Worm (Caenorhabditis elegans) whole organism, young adult: ENCODE data around the gene T04A6.1.
A peak's percentile ranks its signal among the peaks of the same experiment; 100 is the strongest.

Experiments
- B0035.1 ChIP-seq: sonication (generic microtip); optimal IDR thresholded peaks from 2 replicates; lab custom pipeline; 2016; ENCODE audit warnings: missing genetic modification characterization, mild to moderate bottlenecking, missing compliant biosample characterization, missing genotype, missing genetic modification reagents
- F10E7.11 ChIP-seq: sonication (generic microtip); optimal IDR thresholded peaks from 2 replicates; lab custom pipeline; 2017; ENCODE audit warnings: mild to moderate bottlenecking, missing genetic modification characterization, moderate library complexity, missing compliant biosample characterization
- F39B2.1 ChIP-seq: fragments of 200-800 bp; sonication (Bioruptor generic); IDR thresholded peaks from 2 replicates; pipeline ENCODE4 v1.3.6; 2022; ENCODE audit warnings: missing genetic modification reagents, missing genetic modification characterization, missing compliant biosample characterization
- F55B11.4 ChIP-seq: sonication (generic microtip); optimal IDR thresholded peaks from 2 replicates; lab custom pipeline; 2016; ENCODE audit warnings: missing compliant biosample characterization, missing genetic modification characterization, borderline replicate concordance; ENCODE audit not compliant: insufficient read depth
- K12H6.12 ChIP-seq: fragments of 200-800 bp; sonication (Bioruptor generic); optimal IDR thresholded peaks from 2 replicates; lab custom pipeline; 2018; ENCODE audit warnings: mild to moderate bottlenecking, missing genetic modification characterization, missing compliant biosample characterization
- ama-1 ChIP-seq, 3 experiments: fragments of 150-350 bp in 1 of 3; sonication (generic microtip) in 2 of 3; optimal IDR thresholded peaks; 2 replicates each; lab custom pipeline; 2014 to 2018; ENCODE audit warnings: missing biosample characterization in 2 of 3, missing genetic modification characterization in 2 of 3, missing genetic modification reagents in 2 of 3
- aptf-2 ChIP-seq: fragments of 200-800 bp; sonication (Bioruptor generic); conservative IDR thresholded peaks from 2 replicates; pipeline ENCODE4 v1.3.6; 2022; ENCODE audit warnings: missing genetic modification reagents, missing genetic modification characterization, missing compliant biosample characterization
- ceh-100 ChIP-seq: fragments of 200-800 bp; sonication (Bioruptor generic); IDR thresholded peaks from 2 replicates; pipeline ENCODE4 v1.3.6; 2022; ENCODE audit warnings: missing genetic modification reagents, missing genetic modification characterization, missing compliant biosample characterization
- ceh-27 ChIP-seq: fragments of 200-800 bp; sonication (Bioruptor generic); optimal IDR thresholded peaks from 2 replicates; lab custom pipeline; 2018; ENCODE audit warnings: mild to moderate bottlenecking, missing genetic modification characterization, moderate library complexity, missing compliant biosample characterization
- ceh-40 ChIP-seq: fragments of 200-800 bp; sonication (Bioruptor generic); IDR thresholded peaks from 2 replicates; pipeline ENCODE4 v1.3.6; 2022; ENCODE audit warnings: missing genetic modification characterization, missing compliant biosample characterization
- ceh-58 ChIP-seq: fragments of 200-800 bp; sonication (Bioruptor generic); IDR thresholded peaks from 2 replicates; pipeline ENCODE4 v1.3.6; 2022; ENCODE audit warnings: missing genetic modification characterization, missing compliant biosample characterization
- ceh-79 ChIP-seq: sonication (generic microtip); optimal IDR thresholded peaks from 2 replicates; lab custom pipeline; 2017; ENCODE audit warnings: mild to moderate bottlenecking, missing genetic modification characterization, missing compliant biosample characterization
- ceh-91 ChIP-seq: fragments of 200-800 bp; sonication (Bioruptor generic); IDR thresholded peaks from 2 replicates; pipeline ENCODE4 v1.3.6; 2022; ENCODE audit warnings: missing genetic modification reagents, missing genetic modification characterization, missing compliant biosample characterization
- die-1 ChIP-seq: sonication (generic microtip); optimal IDR thresholded peaks from 2 replicates; lab custom pipeline; 2016; ENCODE audit warnings: missing genotype, mild to moderate bottlenecking, missing genetic modification characterization, missing compliant biosample characterization
- dox-1 ChIP-seq: fragments of 200-800 bp; sonication (Bioruptor generic); IDR thresholded peaks from 2 replicates; pipeline ENCODE4 v1.3.6; 2022; ENCODE audit warnings: missing genetic modification reagents, missing genetic modification characterization, missing compliant biosample characterization
- ekl-4 ChIP-seq: fragments of 200-800 bp; sonication (Bioruptor generic); IDR thresholded peaks from 2 replicates; pipeline ENCODE4 v1.3.6; 2022; ENCODE audit warnings: missing genetic modification reagents, missing genetic modification characterization, missing compliant biosample characterization
- gei-17 ChIP-seq: fragments of 200-800 bp; sonication (Bioruptor generic); optimal IDR thresholded peaks from 2 replicates; lab custom pipeline; 2018; ENCODE audit warnings: mild to moderate bottlenecking, missing genetic modification characterization, missing compliant biosample characterization
- him-1 ChIP-seq: sonication (generic microtip); optimal IDR thresholded peaks from 2 replicates; lab custom pipeline; 2016; ENCODE audit warnings: missing genotype, missing genetic modification reagents, missing genetic modification characterization, missing compliant biosample characterization
- hlh-12 ChIP-seq: sonication (generic microtip); optimal IDR thresholded peaks from 2 replicates; lab custom pipeline; 2016; ENCODE audit warnings: missing genetic modification characterization, missing compliant biosample characterization
- hlh-26 ChIP-seq: fragments of 200-800 bp; sonication (Bioruptor generic); conservative IDR thresholded peaks from 2 replicates; pipeline ENCODE4 v1.3.6; 2022; ENCODE audit warnings: missing genetic modification reagents, missing genetic modification characterization, missing compliant biosample characterization
- hsf-1 ChIP-seq: fragments of 200-800 bp; sonication (Bioruptor generic); IDR thresholded peaks from 2 replicates; pipeline ENCODE4 v1.3.6; 2022; ENCODE audit warnings: missing genetic modification reagents, missing genetic modification characterization, missing compliant biosample characterization
- lin-54 ChIP-seq: fragments of 200-800 bp; sonication (Bioruptor generic); optimal IDR thresholded peaks from 2 replicates; lab custom pipeline; 2018; ENCODE audit warnings: mild to moderate bottlenecking, missing genetic modification characterization, missing compliant biosample characterization
- madf-3 ChIP-seq: fragments of 200-800 bp; sonication (Bioruptor generic); IDR thresholded peaks from 2 replicates; pipeline ENCODE4 v1.3.6; 2022; ENCODE audit warnings: missing genetic modification reagents, missing genetic modification characterization, missing compliant biosample characterization
- mcd-1 ChIP-seq: fragments of 200-800 bp; sonication (Bioruptor generic); IDR thresholded peaks from 2 replicates; pipeline ENCODE4 v1.3.6; 2022; ENCODE audit warnings: missing genetic modification reagents, missing genetic modification characterization, missing compliant biosample characterization
- mel-28 ChIP-seq: sonication (generic microtip); optimal IDR thresholded peaks from 2 replicates; lab custom pipeline; 2016; ENCODE audit warnings: borderline replicate concordance, mild to moderate bottlenecking, missing genetic modification characterization, missing compliant biosample characterization
- nfya-2 ChIP-seq: fragments of 200-800 bp; sonication (Bioruptor generic); IDR thresholded peaks from 2 replicates; pipeline ENCODE4 v1.3.6; 2022; ENCODE audit warnings: missing genetic modification reagents, missing genetic modification characterization, missing compliant biosample characterization
- nfyb-1 ChIP-seq: fragments of 200-800 bp; sonication (Bioruptor generic); IDR thresholded peaks from 2 replicates; pipeline ENCODE4 v1.3.6; 2022; ENCODE audit warnings: missing genetic modification reagents, missing genetic modification characterization, missing compliant biosample characterization
- nhr-120 ChIP-seq: fragments of 200-800 bp; sonication (Bioruptor generic); IDR thresholded peaks from 2 replicates; pipeline ENCODE4 v1.3.6; 2022; ENCODE audit warnings: missing genetic modification characterization, missing compliant biosample characterization
- nhr-27 ChIP-seq: fragments of 200-800 bp; sonication (Bioruptor generic); optimal IDR thresholded peaks from 2 replicates; lab custom pipeline; 2018; ENCODE audit warnings: mild to moderate bottlenecking, missing genetic modification characterization, moderate library complexity, missing compliant biosample characterization
- rcor-1 ChIP-seq: fragments of 200-800 bp; sonication (Bioruptor generic); IDR thresholded peaks from 2 replicates; pipeline ENCODE4 v1.3.6; 2022; ENCODE audit warnings: missing genetic modification reagents, missing genetic modification characterization, missing compliant biosample characterization
- rec-8 ChIP-seq, 2 experiments: sonication (generic microtip); optimal IDR thresholded peaks; 2 replicates each; lab custom pipeline; 2016; ENCODE audit warnings: mild to moderate bottlenecking in 2 of 2, missing genetic modification characterization in 2 of 2, missing genetic modification reagents in 2 of 2, missing genotype in 2 of 2, missing biosample characterization in 1 of 2, missing compliant biosample characterization in 1 of 2, moderate library complexity in 1 of 2
- snpc-1.1 ChIP-seq: sonication (generic microtip); optimal IDR thresholded peaks from 2 replicates; lab custom pipeline; 2017; ENCODE audit warnings: missing genetic modification characterization, mild to moderate bottlenecking, missing compliant biosample characterization, antibody characterized with exemption, moderate library complexity, missing genotype, missing genetic modification reagents; ENCODE audit not compliant: insufficient read depth
- snpc-1.3 ChIP-seq: sonication (generic microtip); optimal IDR thresholded peaks from 2 replicates; lab custom pipeline; 2017; ENCODE audit warnings: missing genetic modification characterization, mild to moderate bottlenecking, missing compliant biosample characterization, antibody characterized with exemption, moderate library complexity, missing genotype, missing genetic modification reagents; ENCODE audit not compliant: insufficient read depth
- snpc-4 ChIP-seq, 5 experiments: fragments of 150-350 bp in 1 of 5; sonication (generic microtip) in 4 of 5; optimal IDR thresholded peaks; 2 replicates each; lab custom pipeline; 2014 to 2018; ENCODE audit warnings: missing genetic modification characterization in 5 of 5, missing biosample characterization in 3 of 5, antibody characterized with exemption in 2 of 5, mild to moderate bottlenecking in 2 of 5, missing compliant biosample characterization in 2 of 5, missing genotype in 2 of 5, moderate library complexity in 2 of 5, missing genetic modification reagents in 1 of 5
- somi-1 ChIP-seq: fragments of 200-800 bp; sonication (Bioruptor generic); optimal IDR thresholded peaks from 2 replicates; lab custom pipeline; 2018; ENCODE audit warnings: mild to moderate bottlenecking, missing genetic modification characterization, missing compliant biosample characterization
- tbp1 ChIP-seq: fragments of 200-800 bp; sonication (Bioruptor generic); optimal IDR thresholded peaks from 2 replicates; lab custom pipeline; 2018; ENCODE audit warnings: mild to moderate bottlenecking, missing genetic modification characterization, missing compliant biosample characterization
- unc-130 ChIP-seq: sonication (generic microtip); optimal IDR thresholded peaks from 2 replicates; lab custom pipeline; 2016; ENCODE audit warnings: missing genetic modification reagents, missing genetic modification characterization, missing compliant biosample characterization
- zim-3 ChIP-seq: sonication (generic microtip); optimal IDR thresholded peaks from 2 replicates; lab custom pipeline; 2017; ENCODE audit warnings: mild to moderate bottlenecking, missing genetic modification characterization, moderate library complexity, missing compliant biosample characterization
- ztf-18 ChIP-seq: sonication (generic microtip); optimal IDR thresholded peaks from 2 replicates; lab custom pipeline; 2016; ENCODE audit warnings: missing genotype, mild to moderate bottlenecking, missing genetic modification characterization, missing compliant biosample characterization
- ztf-25 ChIP-seq: fragments of 200-800 bp; sonication (Bioruptor generic); IDR thresholded peaks from 2 replicates; pipeline ENCODE4 v1.3.6; 2022; ENCODE audit warnings: missing genetic modification reagents, missing genetic modification characterization, missing compliant biosample characterization
- ztf-28 ChIP-seq: fragments of 200-800 bp; sonication (Bioruptor generic); IDR thresholded peaks from 2 replicates; pipeline ENCODE4 v1.3.6; 2022; ENCODE audit warnings: missing genetic modification reagents, missing genetic modification characterization, missing compliant biosample characterization
- ztf-6 ChIP-seq: fragments of 200-800 bp; sonication (Bioruptor generic); IDR thresholded peaks from 2 replicates; pipeline ENCODE4 v1.3.6; 2022; ENCODE audit warnings: missing genetic modification reagents, missing genetic modification characterization, missing compliant biosample characterization

Gene T04A6.1

DNA sequence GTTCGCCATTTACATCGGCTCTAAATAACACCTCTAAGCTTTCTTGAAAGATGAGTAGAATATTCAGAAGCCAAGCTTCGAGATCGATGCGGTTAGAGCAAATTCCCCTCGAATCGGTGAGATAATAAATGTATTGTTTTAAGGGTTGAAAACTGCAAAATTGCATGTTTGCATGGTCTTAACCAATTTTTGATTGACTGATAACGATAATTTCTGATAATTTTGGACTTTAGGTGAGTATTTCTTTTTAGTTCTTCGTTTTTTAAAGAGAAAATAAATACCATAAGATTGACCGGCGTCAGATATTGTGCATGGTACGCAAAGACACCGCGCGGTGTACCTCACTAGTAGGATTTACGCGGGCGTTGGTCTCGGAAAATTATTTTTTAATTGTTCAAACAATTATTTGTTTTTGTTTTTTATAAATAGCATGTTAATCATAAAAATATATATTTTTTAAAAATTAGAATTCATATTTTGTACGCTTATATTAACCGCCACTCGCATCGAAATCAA lies 32.1 kb upstream of the T04A6.1 start, which contains the start of gene cup-5 (continued):
- TF ChIP-seq madf-3 (GFP tag; lab: Robert Waterston, UW) (no peak), him-1 (tag; lab: Kevin White, UChicago) (no peak), B0035.1 (no peak), hlh-12 (tag; lab: Kevin White, UChicago) (no peak), rcor-1 (no peak), ceh-40 (GFP tag; lab: Robert Waterston, UW) (no peak), tbp1 (no peak), zim-3 (tag; lab: Kevin White, UChicago) (no peak), somi-1 (GFP tag; lab: Kevin White, UChicago) (no peak), F55B11.4 (tag; lab: Kevin White, UChicago) (no peak), mel-28 (tag; lab: Kevin White, UChicago) (no peak), hsf-1 (GFP tag; lab: Robert Waterston, UW) (no peak), ceh-91 (GFP tag; lab: Robert Waterston, UW) (no peak), ceh-79 (tag; lab: Kevin White, UChicago) (no peak), ztf-25 (GFP tag; lab: Robert Waterston, UW) (no peak), nfya-2 (GFP tag; lab: Robert Waterston, UW) (no peak), snpc-1.1 (tag; lab: Kevin White, UChicago) (peak; percentile 35), lin-54 (peak; percentile 26), ztf-28 (GFP tag; lab: Robert Waterston, UW) (no peak), ceh-27 (GFP tag; lab: Kevin White, UChicago) (no peak), ztf-18 (tag; lab: Kevin White, UChicago) (peak; percentile 24), snpc-4 (GFP tag; optimal IDR thresholded peaks at IDR 0.05; lab: Kevin White, UChicago) (peak; percentile 9), snpc-4 (tag; optimal IDR thresholded peaks at IDR 0.05; lab: Kevin White, UChicago) (no peak), nhr-27 (tag; lab: Kevin White, UChicago) (no peak), snpc-1.3 (tag; lab: Kevin White, UChicago) (peak; percentile 29), ceh-58 (GFP tag; lab: Robert Waterston, UW) (no peak), ekl-4 (GFP tag; lab: Robert Waterston, UW) (no peak), ztf-6 (GFP tag; lab: Robert Waterston, UW) (no peak), F10E7.11 (tag; lab: Kevin White, UChicago) (no peak), dox-1 (GFP tag; lab: Robert Waterston, UW) (no peak), nfyb-1 (GFP tag; lab: Robert Waterston, UW) (no peak), nhr-120 (GFP tag; lab: Robert Waterston, UW) (no peak), aptf-2 (no peak)
- TF ChIP-seq, all 124 proteins: peak for 17

DNA sequence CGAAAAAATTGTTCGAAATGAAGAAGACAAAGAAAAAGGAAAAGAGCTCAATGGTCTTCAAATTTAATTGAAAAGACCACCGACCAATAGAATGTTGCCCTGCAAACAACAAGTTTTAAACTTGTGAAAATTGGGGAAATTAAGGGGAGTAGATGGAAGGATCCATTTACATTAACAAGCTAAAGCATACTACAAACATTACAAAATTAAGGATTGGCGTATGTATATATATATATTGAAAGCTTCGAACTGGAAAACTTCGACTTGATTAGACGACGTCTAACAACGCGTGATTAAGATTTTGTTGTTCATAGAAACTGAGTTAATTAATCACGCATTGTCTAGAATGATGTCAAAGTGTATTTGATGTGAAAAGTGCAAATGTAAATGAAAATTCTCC lies 28.1 kb upstream of the T04A6.1 start, which contains the start of gene R13A5.15:
R13A5.15 (minus strand) TSS at position 101 of the 400 bp plus-strand sequence.
- TF ChIP-seq rec-8 (tag; optimal IDR thresholded peaks at IDR 0.05; lab: Kevin White, UChicago) (no peak), B0035.1 (no peak), mcd-1 (GFP tag; lab: Robert Waterston, UW) (no peak), zim-3 (tag; lab: Kevin White, UChicago) (no peak), K12H6.12 (tag; lab: Kevin White, UChicago) (no peak), tbp1 (no peak), ceh-100 (GFP tag; lab: Robert Waterston, UW) (no peak), F39B2.1 (GFP tag; lab: Robert Waterston, UW) (no peak), F55B11.4 (tag; lab: Kevin White, UChicago) (no peak), unc-130 (GFP tag; lab: Kevin White, UChicago) (no peak), die-1 (tag; lab: Kevin White, UChicago) (no peak), gei-17 (GFP tag; lab: Kevin White, UChicago) (no peak), ceh-91 (GFP tag; lab: Robert Waterston, UW) (no peak), ama-1 (optimal IDR thresholded peaks at IDR 0.05; lab: Kevin White, UChicago) (no peak), ama-1 (GFP tag; optimal IDR thresholded peaks at IDR 0.05; lab: Kevin White, UChicago) (no peak), hlh-26 (GFP tag; lab: Robert Waterston, UW) (no peak)
- TF ChIP-seq, all 124 proteins: peak for 0
